Worm (Caenorhabditis elegans) whole organism, young adult: Measurements from ENCODE around the gene arf-1.

Source experiments
- pha-4 ChIP-seq: fragments of 150-350 bp; sonication (generic microtip); optimal IDR thresholded peaks from 2 replicates; lab custom pipeline; 2014; ENCODE audit warnings: missing biosample characterization, missing genetic modification reagents, missing genetic modification characterization
- repo-1 ChIP-seq: sonication (generic microtip); optimal IDR thresholded peaks from 2 replicates; lab custom pipeline; 2017; ENCODE audit warnings: mild to moderate bottlenecking, missing genetic modification characterization, missing compliant biosample characterization
- sptf-2 ChIP-seq: fragments of 200-800 bp; sonication (Bioruptor generic); optimal IDR thresholded peaks from 2 replicates; lab custom pipeline; 2018; ENCODE audit warnings: mild to moderate bottlenecking, missing genetic modification characterization, missing compliant biosample characterization
- ztf-6 ChIP-seq: fragments of 200-800 bp; sonication (Bioruptor generic); IDR thresholded peaks from 2 replicates; pipeline ENCODE4 v1.3.6; 2022; ENCODE audit warnings: missing genetic modification reagents, missing genetic modification characterization, missing compliant biosample characterization

- TF ChIP-seq sptf-2 (GFP tag; lab: Kevin White, UChicago) (no peak), repo-1 (tag; lab: Kevin White, UChicago) (no peak), pha-4 (no peak), ztf-6 (GFP tag; lab: Robert Waterston, UW) (no peak)
These were observed 5.5 kb upstream of the arf-1 start, which contains the start of gene hpo-28 for ce11 chrIII:5709224-5709623.
